Worm (Caenorhabditis elegans) whole organism, early embryonic: ENCODE data around the gene F41G3.6.

Experiments used
- F13C5.2 ChIP-seq: sonication (generic microtip); optimal IDR thresholded peaks from 2 replicates; lab custom pipeline; 2017; ENCODE audit warnings: mild to moderate bottlenecking, missing genetic modification characterization, inconsistent platforms, missing compliant biosample characterization
- aly-1 ChIP-seq: sonication (generic microtip); optimal IDR thresholded peaks from 2 replicates; lab custom pipeline; 2016; ENCODE audit warnings: missing genetic modification characterization, missing compliant biosample characterization
- ama-1 ChIP-seq: fragments of 150-350 bp; optimal IDR thresholded peaks from 2 replicates; lab custom pipeline; 2014
- ceh-13 ChIP-seq: fragments of 200-800 bp; sonication (Bioruptor generic); optimal IDR thresholded peaks from 2 replicates; lab custom pipeline; 2018; ENCODE audit warnings: mild to moderate bottlenecking, missing genetic modification characterization, missing compliant biosample characterization
- ceh-36 ChIP-seq: sonication (generic microtip); optimal IDR thresholded peaks from 2 replicates; lab custom pipeline; 2016; ENCODE audit warnings: missing genetic modification characterization, inconsistent platforms, missing compliant biosample characterization
- flt-1 ChIP-seq: fragments of 200-800 bp; sonication (Bioruptor generic); IDR thresholded peaks from 2 replicates; pipeline ENCODE4 v1.3.6; 2022; ENCODE audit warnings: missing genetic modification characterization, missing compliant biosample characterization
- hmbx-1 ChIP-seq: sonication (generic microtip); optimal IDR thresholded peaks from 2 replicates; lab custom pipeline; 2016; ENCODE audit warnings: mild to moderate bottlenecking, missing genetic modification characterization, missing compliant biosample characterization
- hmg-4 ChIP-seq: fragments of 200-800 bp; sonication (Bioruptor generic); optimal IDR thresholded peaks from 2 replicates; lab custom pipeline; 2018; ENCODE audit warnings: mild to moderate bottlenecking, missing genetic modification characterization, missing compliant biosample characterization
- hnd-1 ChIP-seq: sonication (generic microtip); optimal IDR thresholded peaks from 2 replicates; lab custom pipeline; 2016; ENCODE audit warnings: missing genetic modification characterization, missing compliant biosample characterization
- pes-1 ChIP-seq: fragments of 200-800 bp; sonication (Bioruptor generic); IDR thresholded peaks from 2 replicates; pipeline ENCODE4 v1.3.6; 2022; ENCODE audit warnings: missing genetic modification reagents, missing genetic modification characterization, missing compliant biosample characterization
- scrt-1 ChIP-seq: fragments of 200-800 bp; sonication (Bioruptor generic); IDR thresholded peaks from 2 replicates; pipeline ENCODE4 v1.3.6; 2022; ENCODE audit warnings: missing genetic modification characterization, missing compliant biosample characterization
- sea-1 ChIP-seq: fragments of 200-800 bp; sonication (Bioruptor generic); conservative IDR thresholded peaks from 2 replicates; pipeline ENCODE4 v1.3.6; 2022; ENCODE audit warnings: missing genetic modification characterization, missing compliant biosample characterization
- tbx-11 ChIP-seq: fragments of 200-800 bp; sonication (Bioruptor generic); IDR thresholded peaks from 2 replicates; pipeline ENCODE4 v1.3.6; 2022; ENCODE audit warnings: missing genetic modification characterization, missing compliant biosample characterization
- tra-4 ChIP-seq: sonication (generic microtip); optimal IDR thresholded peaks from 2 replicates; lab custom pipeline; 2017; ENCODE audit warnings: missing genetic modification characterization, missing compliant biosample characterization

DNA sequence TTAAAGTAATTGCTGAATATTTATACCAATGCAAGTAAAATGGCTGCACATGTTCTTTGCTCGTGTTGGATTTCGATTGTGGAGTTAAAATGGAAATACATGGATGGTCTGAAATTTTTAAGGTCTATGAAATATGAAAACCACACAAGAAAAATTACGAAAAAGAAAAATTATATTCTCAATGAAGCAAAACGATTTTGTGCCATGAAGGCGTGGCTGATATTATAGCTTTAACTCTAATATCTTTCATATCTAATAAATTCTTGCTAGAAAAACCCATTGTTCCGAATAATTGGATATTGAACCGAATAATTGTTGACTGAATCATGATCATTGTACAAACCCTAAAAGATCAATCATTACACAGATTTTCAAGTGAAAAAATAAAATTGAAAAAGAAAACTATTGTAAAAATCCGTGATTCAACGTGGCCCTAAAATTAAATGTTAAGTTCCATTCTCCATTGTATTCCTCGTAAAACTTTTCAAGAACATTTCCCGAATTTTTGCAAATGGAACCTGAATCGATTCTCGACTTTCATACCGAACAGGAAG, 12.0 kb downstream of the F41G3.6 start, which contains the start of the genes srx-95 and fis-1:
- TF ChIP-seq ama-1 (lab: Kevin White, UChicago) (no peak), scrt-1 (GFP tag; lab: Robert Waterston, UW) (no peak), aly-1 (tag; lab: Kevin White, UChicago) (no peak), tra-4 (tag; lab: Kevin White, UChicago) (no peak), F13C5.2 (tag; lab: Kevin White, UChicago) (no peak), flt-1 (GFP tag; lab: Robert Waterston, UW) (no peak), hnd-1 (tag; lab: Kevin White, UChicago) (no peak), tbx-11 (GFP tag; lab: Robert Waterston, UW) (no peak), hmg-4 (GFP tag; lab: Kevin White, UChicago) (no peak), pes-1 (GFP tag; lab: Robert Waterston, UW) (no peak), hmbx-1 (tag; lab: Kevin White, UChicago) (no peak), sea-1 (no peak), ceh-36 (tag; lab: Kevin White, UChicago) (no peak), ceh-13 (GFP tag; lab: Kevin White, UChicago) (no peak)
